Worm (Caenorhabditis elegans): ENCODE measurements around the gene Y70C5A.4.

- no peak for TF ChIP-seq ceh-31 (tag; optimal IDR thresholded peaks at IDR 0.05)
- no peak for TF ChIP-seq hlh-8 (tag; optimal IDR thresholded peaks at IDR 0.05)
- TF ChIP-seq che-1 (tag; optimal IDR thresholded peaks at IDR 0.05) = no peak
- TF ChIP-seq ama-1 (optimal IDR thresholded peaks at IDR 0.05) = no peak
- TF ChIP-seq nhr-11 (tag; optimal IDR thresholded peaks at IDR 0.05) = no peak
Observed at ce11 chrV:16627962-16628361, 10.4 kb downstream of the Y70C5A.4 start, which contains the start of gene oac-53.
